Worm (Caenorhabditis elegans): Measurements from ENCODE around the gene srw-31.

The srw-31 gene

DNA sequence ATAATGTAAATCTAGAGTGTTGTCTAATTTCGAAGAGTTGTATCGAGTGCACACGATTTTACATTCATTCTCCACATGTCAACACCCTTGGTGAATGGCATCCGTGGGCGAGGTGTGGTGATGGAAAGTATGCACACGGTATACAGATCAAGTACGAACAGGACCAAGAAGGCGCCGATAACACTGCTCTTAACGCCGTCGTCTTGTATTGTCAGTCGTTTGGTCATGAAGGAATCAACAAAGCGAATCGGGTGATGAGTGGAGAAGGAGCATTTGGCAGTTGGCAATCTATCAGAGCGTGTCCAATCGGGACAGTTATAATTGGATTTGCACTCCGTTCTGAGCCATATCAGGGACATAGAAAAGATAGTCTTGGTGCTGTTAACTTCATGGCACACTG lies 26.8 kb downstream of the srw-31 start:
- TF ChIP-seq ceh-28 (tag; optimal IDR thresholded peaks at IDR 0.05), result no peak
- TF ChIP-seq snpc-4 (tag; optimal IDR thresholded peaks at IDR 0.05), result no peak
- no peak for TF ChIP-seq fkh-10 (GFP tag; optimal IDR thresholded peaks at IDR 0.05)
- no peak for TF ChIP-seq eor-1 (tag; optimal IDR thresholded peaks at IDR 0.05)
- TF ChIP-seq fkh-2 (tag; optimal IDR thresholded peaks at IDR 0.05), result no peak
- TF ChIP-seq tbx-2 (tag; optimal IDR thresholded peaks at IDR 0.05), result no peak
- no peak for TF ChIP-seq pha-4 (tag; optimal IDR thresholded peaks at IDR 0.05)
- TF ChIP-seq ceh-16 (tag; optimal IDR thresholded peaks at IDR 0.05), result no peak
- no peak for TF ChIP-seq jun-1 (tag; optimal IDR thresholded peaks at IDR 0.05)
- TF ChIP-seq nhr-23 (tag; optimal IDR thresholded peaks at IDR 0.05), result no peak
- no peak for TF ChIP-seq R02D3.7 (tag; optimal IDR thresholded peaks at IDR 0.05)
- TF ChIP-seq elt-1 (tag; optimal IDR thresholded peaks at IDR 0.05), result no peak

- TF ChIP-seq lin-39 (tag; optimal IDR thresholded peaks at IDR 0.05), result no peak
- TF ChIP-seq nhr-76 (tag; optimal IDR thresholded peaks at IDR 0.05), result no peak
- peak; percentile 23 for TF ChIP-seq pha-4 (tag; optimal IDR thresholded peaks at IDR 0.05)
- no peak for TF ChIP-seq nhr-28 (tag; optimal IDR thresholded peaks at IDR 0.05)
- no peak for TF ChIP-seq aly-2 (tag; optimal IDR thresholded peaks at IDR 0.05)
- peak; percentile 32 for TF ChIP-seq lin-15B (tag; optimal IDR thresholded peaks at IDR 0.05)
These were observed 32.0 kb downstream of the srw-31 start, which contains the start of gene C18D4.6 for ce11 chrV:17538279-17538896. TSS of gene C18D4.6 (minus strand) at chrV:17538375.

DNA sequence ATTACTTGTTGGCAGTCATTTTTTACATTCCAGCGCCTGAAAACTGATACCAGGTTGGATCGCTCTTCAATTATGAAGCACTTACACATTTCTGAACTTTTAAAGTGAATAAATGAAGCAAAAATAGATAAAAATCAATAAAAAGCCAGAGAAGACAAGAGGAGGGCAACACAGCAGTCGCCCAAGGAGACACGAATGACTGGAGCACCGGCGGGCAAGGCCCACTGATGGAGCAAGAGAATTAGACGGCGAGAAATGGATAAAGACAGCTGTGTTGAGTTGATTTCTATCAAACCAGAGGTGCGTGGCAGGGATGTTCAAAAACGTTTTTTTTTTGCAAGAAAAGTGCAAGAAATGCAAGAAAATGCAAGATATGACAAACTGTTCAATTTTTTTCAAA lies 32.9 kb downstream of the srw-31 start:
- TF ChIP-seq egl-27 (tag; optimal IDR thresholded peaks at IDR 0.05), result no peak
- no peak for TF ChIP-seq lin-39 (tag; optimal IDR thresholded peaks at IDR 0.05)
- TF ChIP-seq ceh-28 (tag; optimal IDR thresholded peaks at IDR 0.05), result no peak
- no peak for TF ChIP-seq fkh-10 (GFP tag; optimal IDR thresholded peaks at IDR 0.05)
- no peak for TF ChIP-seq hmg-11 (tag; optimal IDR thresholded peaks at IDR 0.05)

DNA sequence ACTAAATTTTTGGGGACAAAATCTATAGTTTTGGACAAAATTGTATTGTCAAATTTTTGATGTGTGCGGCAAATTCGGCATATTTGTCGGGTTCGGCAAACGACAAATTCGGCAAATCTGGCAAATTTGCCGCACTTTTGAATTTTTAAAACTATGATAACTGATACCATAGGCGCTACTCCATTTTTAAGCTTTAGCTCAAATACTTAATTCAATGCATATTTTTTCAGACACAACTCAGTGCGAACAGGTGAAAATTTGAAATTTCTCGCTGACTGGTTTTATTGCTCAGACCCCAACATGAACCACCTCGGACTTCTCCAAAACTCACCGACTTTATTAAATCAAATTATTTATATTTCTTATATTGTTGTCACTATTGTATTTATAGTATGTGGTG lies 33.9 kb downstream of the srw-31 start, which contains the start of gene srz-25:
TSS of gene srz-25 (plus strand) at position 301 of the 400 bp plus-strand sequence.
- no peak for TF ChIP-seq ztf-4 (tag; optimal IDR thresholded peaks at IDR 0.05)
- no peak for TF ChIP-seq mdl-1 (tag; optimal IDR thresholded peaks at IDR 0.05)
- TF ChIP-seq fkh-2 (tag; optimal IDR thresholded peaks at IDR 0.05), result no peak

- no peak for TF ChIP-seq ceh-28 (tag; optimal IDR thresholded peaks at IDR 0.05)
- TF ChIP-seq ceh-82 (tag; optimal IDR thresholded peaks at IDR 0.05), result no peak
- no peak for TF ChIP-seq unc-39 (tag; optimal IDR thresholded peaks at IDR 0.05)
- no peak for TF ChIP-seq fkh-10 (GFP tag; optimal IDR thresholded peaks at IDR 0.05)
- TF ChIP-seq daf-12 (tag; optimal IDR thresholded peaks at IDR 0.05), result no peak
- TF ChIP-seq nhr-23 (tag; optimal IDR thresholded peaks at IDR 0.05), result no peak
- TF ChIP-seq lin-39 (tag; optimal IDR thresholded peaks at IDR 0.05), result no peak
- no peak for TF ChIP-seq ZK546.5 (tag; optimal IDR thresholded peaks at IDR 0.05)
- TF ChIP-seq R02D3.7 (tag; optimal IDR thresholded peaks at IDR 0.05), result no peak
- TF ChIP-seq elt-2 (tag; optimal IDR thresholded peaks at IDR 0.05), result no peak
These were observed 35.9 kb downstream of the srw-31 start for ce11 chrV:17542304-17542703.

DNA sequence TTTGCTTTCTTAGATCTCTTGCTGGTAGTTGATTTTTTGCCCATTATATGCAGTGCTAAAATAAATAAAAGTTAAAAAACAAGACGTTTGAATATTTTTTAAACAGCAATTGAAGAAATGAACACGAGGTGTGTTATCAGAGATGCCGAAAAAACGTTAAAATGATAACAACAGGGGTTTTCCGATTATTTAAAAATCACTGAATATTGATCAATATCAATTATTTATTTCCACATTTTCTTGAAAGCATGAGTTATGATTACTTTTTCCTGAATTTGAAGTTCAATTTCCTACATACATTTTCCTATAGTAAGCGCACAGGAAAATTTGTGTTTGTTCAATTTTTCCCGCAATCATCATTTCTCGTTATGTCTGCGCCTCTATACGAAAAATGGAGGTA lies 40.5 kb downstream of the srw-31 start:
- TF ChIP-seq pqm-1 (tag; optimal IDR thresholded peaks at IDR 0.05), result peak; percentile 33
- no peak for TF ChIP-seq ceh-28 (tag; optimal IDR thresholded peaks at IDR 0.05)
- peak; percentile 76 for TF ChIP-seq elt-2 (tag; optimal IDR thresholded peaks at IDR 0.05)
- no peak for TF ChIP-seq nfya-1 (tag; optimal IDR thresholded peaks at IDR 0.05; ENCODE audit: insufficient read depth)
- no peak for TF ChIP-seq snpc-4 (tag; optimal IDR thresholded peaks at IDR 0.05)
- TF ChIP-seq hmg-11 (tag; optimal IDR thresholded peaks at IDR 0.05), result no peak

DNA sequence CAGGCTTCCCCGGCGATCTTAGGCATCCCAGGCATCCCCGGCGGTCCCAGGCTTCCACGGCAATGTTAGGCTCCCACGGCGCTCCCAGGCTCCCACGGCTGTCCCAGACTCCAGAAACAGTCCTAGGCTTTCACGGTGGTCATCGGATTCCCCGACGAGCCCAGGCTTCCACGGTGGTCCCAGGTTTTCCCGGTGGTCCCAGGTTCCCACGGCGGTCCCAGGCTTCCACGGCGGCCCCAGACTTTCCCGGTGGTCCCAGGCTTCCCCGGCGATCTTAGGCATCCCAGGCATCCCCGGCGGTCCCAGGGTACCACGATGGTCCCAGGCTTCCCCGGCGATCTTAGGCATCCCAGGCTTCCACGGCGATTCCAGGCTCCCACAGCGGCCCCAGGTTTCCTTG lies 42.2 kb downstream of the srw-31 start:
- TF ChIP-seq unc-39 (tag; optimal IDR thresholded peaks at IDR 0.05), result no peak
- TF ChIP-seq ceh-9 (tag; optimal IDR thresholded peaks at IDR 0.05), result no peak
- TF ChIP-seq nhr-237 (tag; optimal IDR thresholded peaks at IDR 0.05), result no peak
- no peak for TF ChIP-seq nhr-43 (tag; optimal IDR thresholded peaks at IDR 0.05; ENCODE audit: poor library complexity, severe bottlenecking)
- TF ChIP-seq aly-2 (tag; optimal IDR thresholded peaks at IDR 0.05), result no peak
- TF ChIP-seq pha-4 (tag; optimal IDR thresholded peaks at IDR 0.05), result no peak
- TF ChIP-seq egl-27 (tag; optimal IDR thresholded peaks at IDR 0.05), result no peak
- no peak for TF ChIP-seq nhr-12 (tag; optimal IDR thresholded peaks at IDR 0.05)
- no peak for TF ChIP-seq tbx-2 (tag; optimal IDR thresholded peaks at IDR 0.05)
- no peak for TF ChIP-seq mml-1 (tag; optimal IDR thresholded peaks at IDR 0.05)
- TF ChIP-seq nhr-25 (tag; optimal IDR thresholded peaks at IDR 0.05), result no peak
- no peak for TF ChIP-seq skn-1 (tag; optimal IDR thresholded peaks at IDR 0.05)
- no peak for TF ChIP-seq mdl-1 (tag; optimal IDR thresholded peaks at IDR 0.05)
- TF ChIP-seq R02D3.7 (tag; optimal IDR thresholded peaks at IDR 0.05), result no peak
- no peak for TF ChIP-seq ZK546.5 (tag; optimal IDR thresholded peaks at IDR 0.05)
- no peak for TF ChIP-seq ztf-11 (tag; optimal IDR thresholded peaks at IDR 0.05)
- no peak for TF ChIP-seq pqm-1 (tag; optimal IDR thresholded peaks at IDR 0.05)
- TF ChIP-seq nhr-77 (tag; optimal IDR thresholded peaks at IDR 0.05), result no peak
- no peak for TF ChIP-seq nhr-67 (tag; optimal IDR thresholded peaks at IDR 0.05)

Data from whole organism, L3 larva.